Worm (Caenorhabditis elegans) whole organism, L4 larva: Measurements from ENCODE around the gene Y66H1A.5.

Experiments
- F49E8.2 ChIP-seq: sonication (generic microtip); optimal IDR thresholded peaks from 2 replicates; lab custom pipeline; 2016; ENCODE audit warnings: missing compliant biosample characterization, mild to moderate bottlenecking, missing genetic modification characterization, borderline replicate concordance
- R02D3.7 ChIP-seq: fragments of 150-350 bp; sonication (generic microtip); optimal IDR thresholded peaks from 3 replicates; lab custom pipeline; 2014; ENCODE audit warnings: missing biosample characterization, missing genetic modification characterization
- Y48G9A.11 ChIP-seq: fragments of 200-800 bp; sonication (Bioruptor generic); IDR thresholded peaks from 2 replicates; pipeline ENCODE4 v1.3.6; 2022; ENCODE audit warnings: missing genetic modification reagents, missing genetic modification characterization, missing compliant biosample characterization
- arid-1 ChIP-seq: fragments of 200-800 bp; sonication (Bioruptor generic); conservative IDR thresholded peaks from 2 replicates; pipeline ENCODE4 v1.3.6; 2022; ENCODE audit warnings: missing genetic modification reagents, missing genetic modification characterization, missing compliant biosample characterization
- ceh-82 ChIP-seq: sonication (generic microtip); optimal IDR thresholded peaks from 2 replicates; lab custom pipeline; 2017; ENCODE audit warnings: missing biosample characterization, missing genetic modification characterization
- dpl-1 ChIP-seq: fragments of 150-350 bp; optimal IDR thresholded peaks from 2 replicates; lab custom pipeline; 2014; ENCODE audit warnings: missing biosample characterization, missing genetic modification reagents, missing genetic modification characterization
- fos-1 ChIP-seq: fragments of 150-350 bp; optimal IDR thresholded peaks from 2 replicates; lab custom pipeline; 2014; ENCODE audit warnings: missing biosample characterization, missing genetic modification characterization
- hlh-30 ChIP-seq: sonication (generic microtip); optimal IDR thresholded peaks from 2 replicates; lab custom pipeline; 2017; ENCODE audit warnings: antibody characterized with exemption, mild to moderate bottlenecking, missing genetic modification characterization, missing compliant biosample characterization; ENCODE audit not compliant: insufficient read depth
- lsy-2 ChIP-seq, 2 experiments: fragments of 150-350 bp in 1 of 2; sonication (generic microtip) in 1 of 2; optimal IDR thresholded peaks; 2 replicates each; lab custom pipeline; 2014 to 2017; ENCODE audit warnings: missing biosample characterization in 2 of 2, missing genetic modification characterization in 2 of 2
- nhr-10 ChIP-seq: fragments of 150-350 bp; optimal IDR thresholded peaks from 2 replicates; lab custom pipeline; 2014; ENCODE audit warnings: missing biosample characterization, missing genetic modification characterization
- nhr-11 ChIP-seq: fragments of 150-350 bp; optimal IDR thresholded peaks from 2 replicates; lab custom pipeline; 2014; ENCODE audit warnings: missing biosample characterization, missing genetic modification characterization
- snpc-4 ChIP-seq: fragments of 150-350 bp; optimal IDR thresholded peaks from 2 replicates; lab custom pipeline; 2014; ENCODE audit warnings: missing biosample characterization, missing genetic modification characterization

ce11 chrIV:408892-409291 lies 20.0 kb downstream of the Y66H1A.5 start:
- TF ChIP-seq snpc-4 (tag; lab: Kevin White, UChicago) (no peak), fos-1 (tag; lab: Kevin White, UChicago) (no peak), R02D3.7 (no peak), F49E8.2 (tag; lab: Kevin White, UChicago) (no peak), ceh-82 (tag; lab: Kevin White, UChicago) (no peak), Y48G9A.11 (no peak), dpl-1 (GFP tag; lab: Kevin White, UChicago) (no peak), lsy-2 (tag; optimal IDR thresholded peaks at IDR 0.05; lab: Kevin White, UChicago) (no peak), nhr-11 (no peak), hlh-30 (tag; lab: Kevin White, UChicago) (no peak), nhr-10 (tag; lab: Kevin White, UChicago) (no peak), arid-1 (GFP tag; lab: Robert Waterston, UW) (no peak)
